Worm (Caenorhabditis elegans): Measurements from ENCODE around the gene B0432.7.

B0432.7 gene

ce11 chrII:286551-286724, 12.7 kb upstream of the B0432.7 start, which contains the start of gene misc-1:
Gene misc-1, plus strand, starts transcription at chrII:286625.
- TF ChIP-seq unc-62 (GFP tag; optimal IDR thresholded peaks at IDR 0.05) (no peak), ceh-28 (tag; optimal IDR thresholded peaks at IDR 0.05) (peak; percentile 0), ZK546.5 (tag; optimal IDR thresholded peaks at IDR 0.05) (no peak)

- TF ChIP-seq fos-1 (tag; optimal IDR thresholded peaks at IDR 0.05) (no peak), lsy-12 (tag; optimal IDR thresholded peaks at IDR 0.05) (peak; percentile 42), ZK546.5 (tag; optimal IDR thresholded peaks at IDR 0.05) (no peak), egl-27 (tag; optimal IDR thresholded peaks at IDR 0.05) (no peak), ztf-4 (tag; optimal IDR thresholded peaks at IDR 0.05) (no peak), nhr-43 (tag; optimal IDR thresholded peaks at IDR 0.05; ENCODE audit: poor library complexity, severe bottlenecking) (no peak), egl-5 (tag; optimal IDR thresholded peaks at IDR 0.05) (peak; percentile 58), zag-1 (tag; optimal IDR thresholded peaks at IDR 0.05) (no peak), R02D3.7 (tag; optimal IDR thresholded peaks at IDR 0.05) (peak; percentile 56), nhr-67 (tag; optimal IDR thresholded peaks at IDR 0.05) (no peak), nhr-237 (tag; optimal IDR thresholded peaks at IDR 0.05) (no peak), mml-1 (tag; optimal IDR thresholded peaks at IDR 0.05) (no peak), pha-4 (tag; optimal IDR thresholded peaks at IDR 0.05) (peak; percentile 94), pqm-1 (tag; optimal IDR thresholded peaks at IDR 0.05) (peak; percentile 91), nhr-25 (tag; optimal IDR thresholded peaks at IDR 0.05) (peak; percentile 57), eor-1 (tag; optimal IDR thresholded peaks at IDR 0.05) (no peak), unc-39 (tag; optimal IDR thresholded peaks at IDR 0.05) (no peak), elt-1 (tag; optimal IDR thresholded peaks at IDR 0.05) (no peak), nhr-77 (tag; optimal IDR thresholded peaks at IDR 0.05) (no peak), fkh-2 (tag; optimal IDR thresholded peaks at IDR 0.05) (no peak), sea-2 (GFP tag; optimal IDR thresholded peaks at IDR 0.05) (no peak), ztf-11 (tag; optimal IDR thresholded peaks at IDR 0.05) (no peak), snpc-4 (tag; optimal IDR thresholded peaks at IDR 0.05) (peak; percentile 91), nhr-12 (tag; optimal IDR thresholded peaks at IDR 0.05) (no peak), elt-2 (tag; optimal IDR thresholded peaks at IDR 0.05) (peak; percentile 32), ceh-82 (tag; optimal IDR thresholded peaks at IDR 0.05) (peak; percentile 47), nhr-11 (tag; optimal IDR thresholded peaks at IDR 0.05) (no peak), daf-12 (tag; optimal IDR thresholded peaks at IDR 0.05) (no peak), nhr-23 (tag; optimal IDR thresholded peaks at IDR 0.05) (peak; percentile 90), ama-1 (optimal IDR thresholded peaks at IDR 0.05) (peak; percentile 40), ceh-9 (tag; optimal IDR thresholded peaks at IDR 0.05) (no peak), lin-15B (tag; optimal IDR thresholded peaks at IDR 0.05) (peak; percentile 92), hmg-11 (tag; optimal IDR thresholded peaks at IDR 0.05) (peak; percentile 18), nfya-1 (tag; optimal IDR thresholded peaks at IDR 0.05; ENCODE audit: insufficient read depth) (peak; percentile 88), unc-62 (GFP tag; optimal IDR thresholded peaks at IDR 0.05) (no peak), aly-2 (tag; optimal IDR thresholded peaks at IDR 0.05) (no peak), mdl-1 (tag; optimal IDR thresholded peaks at IDR 0.05) (no peak), lin-39 (tag; optimal IDR thresholded peaks at IDR 0.05) (peak; percentile 26), skn-1 (tag; optimal IDR thresholded peaks at IDR 0.05) (peak; percentile 69), jun-1 (tag; optimal IDR thresholded peaks at IDR 0.05) (no peak), fkh-10 (GFP tag; optimal IDR thresholded peaks at IDR 0.05) (peak; percentile 8), nhr-28 (tag; optimal IDR thresholded peaks at IDR 0.05) (no peak), tbx-2 (tag; optimal IDR thresholded peaks at IDR 0.05) (no peak), ceh-28 (tag; optimal IDR thresholded peaks at IDR 0.05) (peak; percentile 18), nhr-76 (tag; optimal IDR thresholded peaks at IDR 0.05) (no peak), ceh-16 (tag; optimal IDR thresholded peaks at IDR 0.05) (no peak), elt-3 (tag; optimal IDR thresholded peaks at IDR 0.05) (no peak)
These were observed 12.1 kb upstream of the B0432.7 start, which contains the start of gene B0432.10 for ce11 chrII:285627-286550. Gene B0432.10, minus strand, starts transcription at chrII:286275.
